Fruit fly (Drosophila melanogaster): Measurements from ENCODE around the gene Wwox.

Gene Wwox

DNA sequence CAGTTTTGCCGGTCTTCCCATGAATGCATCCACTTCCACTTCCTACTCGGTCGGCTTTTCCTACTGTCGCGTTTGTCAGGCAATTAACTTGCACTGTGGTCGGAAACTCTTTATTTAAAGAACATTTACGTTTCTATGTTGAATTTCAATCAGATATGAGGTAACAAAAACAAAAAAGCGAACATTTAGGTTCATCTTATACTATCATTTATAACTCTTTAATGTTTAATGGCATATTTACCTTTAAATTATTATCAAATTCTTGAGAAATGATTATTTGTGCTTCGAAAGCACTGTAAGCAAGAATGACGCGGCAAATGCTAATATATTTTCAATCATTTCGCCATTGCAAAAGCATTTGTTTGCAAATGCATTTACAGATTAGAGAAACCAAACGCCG is 29.7 kb upstream of the Wwox start:
- TF ChIP-seq h (GFP tag; optimal IDR thresholded peaks at IDR 0.05), result peak; percentile 21
- peak; percentile 10 for TF ChIP-seq OdsH (GFP tag; optimal IDR thresholded peaks at IDR 0.05)
- TF ChIP-seq GATAd (GFP tag; optimal IDR thresholded peaks at IDR 0.05), result no peak
- TF ChIP-seq psq (GFP tag; optimal IDR thresholded peaks at IDR 0.05), result peak; percentile 1
- TF ChIP-seq fru (GFP tag; optimal IDR thresholded peaks at IDR 0.05), result peak; percentile 12
- peak in 1 of 2 experiments; percentile 8 for TF ChIP-seq foxo (GFP tag; optimal IDR thresholded peaks at IDR 0.05)

DNA sequence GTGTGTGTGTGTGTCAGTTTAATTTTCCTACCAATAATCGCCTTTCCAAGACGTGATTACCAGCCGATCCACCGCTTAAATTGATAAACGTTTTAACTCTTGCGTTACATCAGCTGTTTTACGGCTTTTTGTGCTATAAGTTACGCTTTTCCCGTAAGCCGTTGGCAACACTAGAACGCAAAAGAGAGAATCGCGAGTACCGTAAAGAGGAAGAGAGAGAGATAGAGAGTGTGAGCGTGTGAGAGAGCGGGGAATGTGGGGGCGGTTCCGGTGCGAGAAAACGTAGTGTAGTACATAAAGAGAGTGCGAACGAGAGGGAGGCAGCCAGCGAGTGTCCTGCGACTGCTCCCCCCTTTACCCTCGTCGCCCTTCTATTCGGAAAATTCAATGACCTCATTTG is 27.5 kb upstream of the Wwox start:
- TF ChIP-seq GATAd (GFP tag; optimal IDR thresholded peaks at IDR 0.05), result no peak
- no peak for TF ChIP-seq N (GFP tag; optimal IDR thresholded peaks at IDR 0.05)
- TF ChIP-seq dl (GFP tag; optimal IDR thresholded peaks at IDR 0.05; ENCODE audit: insufficient read depth in 1 of 2, partially characterized antibody in 2 of 2), result peak in 1 of 2 experiments; percentile 56
- no peak for TF ChIP-seq Myc (optimal IDR thresholded peaks at IDR 0.05)
- peak; percentile 67 for TF ChIP-seq Dif (GFP tag; optimal IDR thresholded peaks at IDR 0.05; ENCODE audit: partially characterized antibody)
- TF ChIP-seq Hnf4 (GFP tag; optimal IDR thresholded peaks at IDR 0.05), result peak; percentile 6
- TF ChIP-seq psq (GFP tag; optimal IDR thresholded peaks at IDR 0.05), result peak; percentile 40

DNA sequence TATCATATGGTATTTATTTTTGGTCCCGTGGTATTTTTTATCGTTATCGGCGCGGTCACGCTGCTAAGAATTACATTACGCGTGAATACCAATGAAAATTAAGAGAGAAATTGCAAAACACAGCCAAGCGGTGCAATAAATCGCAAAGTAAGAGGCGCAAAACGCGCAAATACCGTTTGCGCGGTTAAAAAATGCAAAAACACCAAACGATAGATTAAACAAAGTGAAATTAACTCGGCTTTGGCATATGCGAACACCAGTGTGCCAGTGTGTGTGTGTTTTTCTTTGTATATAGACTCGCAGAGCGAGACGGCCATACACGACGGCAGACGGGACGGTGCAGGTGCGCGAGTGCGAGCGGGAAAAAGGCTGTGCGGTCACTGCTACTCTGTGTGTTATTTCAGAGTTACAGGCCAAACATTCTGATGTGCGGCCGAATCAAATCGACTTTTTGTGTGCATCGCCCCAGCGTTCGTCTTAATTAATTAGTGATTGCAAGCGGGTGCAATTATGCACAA is 26.7 kb upstream of the Wwox start, which contains the start of gene Cka:
Gene Cka (plus strand): TSS at position 29 of the 518 bp plus-strand sequence.
- no peak for TF ChIP-seq dl (GFP tag; optimal IDR thresholded peaks at IDR 0.05; ENCODE audit: insufficient read depth in 1 of 2, partially characterized antibody in 2 of 2)
- TF ChIP-seq Rel (GFP tag; optimal IDR thresholded peaks at IDR 0.05), result no peak
- TF ChIP-seq Rel (tag; optimal IDR thresholded peaks at IDR 0.05), result peak; percentile 72
- TF ChIP-seq br (GFP tag; optimal IDR thresholded peaks at IDR 0.05), result no peak
- TF ChIP-seq dmrt93B (GFP tag; optimal IDR thresholded peaks at IDR 0.05), result no peak
- no peak for TF ChIP-seq fru (GFP tag; optimal IDR thresholded peaks at IDR 0.05)
- no peak for TF ChIP-seq Hr83 (GFP tag; optimal IDR thresholded peaks at IDR 0.05; ENCODE audit: poor library complexity, severe bottlenecking)
- TF ChIP-seq Sp1 (GFP tag; optimal IDR thresholded peaks at IDR 0.05), result peak; percentile 43
- TF ChIP-seq Myc (optimal IDR thresholded peaks at IDR 0.05), result no peak
- TF ChIP-seq rgr (GFP tag; optimal IDR thresholded peaks at IDR 0.05), result no peak
- TF ChIP-seq dsf (GFP tag; optimal IDR thresholded peaks at IDR 0.05; ENCODE audit: borderline replicate concordance), result no peak
- TF ChIP-seq jim (GFP tag; optimal IDR thresholded peaks at IDR 0.05), result no peak
- no peak for TF ChIP-seq CrebA (GFP tag; optimal IDR thresholded peaks at IDR 0.05; ENCODE audit: borderline replicate concordance)
- TF ChIP-seq Abd-B (GFP tag; optimal IDR thresholded peaks at IDR 0.05), result no peak
- TF ChIP-seq ey (GFP tag; optimal IDR thresholded peaks at IDR 0.05), result no peak
- no peak for TF ChIP-seq woc (GFP tag; optimal IDR thresholded peaks at IDR 0.05)
- no peak for TF ChIP-seq usp (GFP tag; optimal IDR thresholded peaks at IDR 0.05)
- no peak for TF ChIP-seq CG9705 (GFP tag; optimal IDR thresholded peaks at IDR 0.05)
- TF ChIP-seq Dif (GFP tag; optimal IDR thresholded peaks at IDR 0.05; ENCODE audit: partially characterized antibody), result peak; percentile 62
- no peak for TF ChIP-seq sv (GFP tag; optimal IDR thresholded peaks at IDR 0.05)
- peak; percentile 23 for TF ChIP-seq h (GFP tag; optimal IDR thresholded peaks at IDR 0.05)
- no peak for TF ChIP-seq Vsx2 (GFP tag; optimal IDR thresholded peaks at IDR 0.05; ENCODE audit: partially characterized antibody)
- no peak for TF ChIP-seq foxo (GFP tag; optimal IDR thresholded peaks at IDR 0.05)
- TF ChIP-seq Dfd (GFP tag; optimal IDR thresholded peaks at IDR 0.05), result no peak
- peak; percentile 54 for TF ChIP-seq lola (GFP tag; optimal IDR thresholded peaks at IDR 0.05)
- TF ChIP-seq sage (GFP tag; optimal IDR thresholded peaks at IDR 0.05), result no peak
- no peak for TF ChIP-seq brk (GFP tag; optimal IDR thresholded peaks at IDR 0.05)
- TF ChIP-seq OdsH (GFP tag; optimal IDR thresholded peaks at IDR 0.05), result no peak
- no peak for TF ChIP-seq GATAd (GFP tag; optimal IDR thresholded peaks at IDR 0.05)
- no peak for TF ChIP-seq Hnf4 (GFP tag; optimal IDR thresholded peaks at IDR 0.05)
- no peak for TF ChIP-seq tai (GFP tag; optimal IDR thresholded peaks at IDR 0.05)
- TF ChIP-seq N (GFP tag; optimal IDR thresholded peaks at IDR 0.05), result peak; percentile 35
- TF ChIP-seq CG32264 (GFP tag; optimal IDR thresholded peaks at IDR 0.05), result no peak
- no peak for TF ChIP-seq Mio (GFP tag; optimal IDR thresholded peaks at IDR 0.05)
- no peak for TF ChIP-seq HLH106 (tag; optimal IDR thresholded peaks at IDR 0.05)
- TF ChIP-seq psq (GFP tag; optimal IDR thresholded peaks at IDR 0.05), result no peak
- TF ChIP-seq pan (optimal IDR thresholded peaks at IDR 0.05), result no peak
- no peak for TF ChIP-seq Jra (GFP tag; optimal IDR thresholded peaks at IDR 0.05)
- TF ChIP-seq Hr78 (GFP tag; optimal IDR thresholded peaks at IDR 0.05), result no peak
